Fruit fly (Drosophila melanogaster) whole organism, embryonic: ENCODE results near the gene Lipt2.

Experiments used
- ATbp ChIP-seq: fragments of 200-800 bp; sonication (Bioruptor generic); optimal IDR thresholded peaks from 2 replicates; lab custom pipeline; 2017; ENCODE audit warnings: missing biosample characterization, mild to moderate bottlenecking, missing genetic modification characterization, missing genetic modification reagents
- Asciz ChIP-seq: fragments of 200-800 bp; sonication (Bioruptor generic); optimal IDR thresholded peaks from 2 replicates; lab custom pipeline; 2017; ENCODE audit warnings: missing biosample characterization, mild to moderate bottlenecking, missing genetic modification characterization, missing genetic modification reagents
- CG11456 ChIP-seq: fragments of 200-800 bp; sonication (Bioruptor generic); IDR thresholded peaks from 3 replicates; pipeline ENCODE4 v1.3.6; 2022; ENCODE audit warnings: missing biosample characterization, missing genetic modification characterization
- CG13123 ChIP-seq: fragments of 200-800 bp; sonication (Bioruptor generic); optimal IDR thresholded peaks from 2 replicates; lab custom pipeline; 2016; ENCODE audit warnings: missing biosample characterization, missing genetic modification characterization
- CG13287 ChIP-seq: fragments of 200-800 bp; sonication (Bioruptor generic); IDR thresholded peaks from 2 replicates; pipeline ENCODE4 v1.3.6; 2022; ENCODE audit warnings: missing biosample characterization, missing genetic modification characterization; ENCODE audit not compliant: partially characterized antibody
- CG13296 ChIP-seq: fragments of 200-800 bp; sonication (Bioruptor generic); optimal IDR thresholded peaks from 3 replicates; lab custom pipeline; 2018; ENCODE audit warnings: missing biosample characterization, mild to moderate bottlenecking, missing genetic modification characterization
- CG14014 ChIP-seq: fragments of 200-800 bp; sonication (Bioruptor generic); IDR thresholded peaks from 2 replicates; pipeline ENCODE4 v1.3.6; 2022; ENCODE audit warnings: missing biosample characterization, missing genetic modification characterization
- CG15601 ChIP-seq: fragments of 200-800 bp; sonication (Bioruptor generic); optimal IDR thresholded peaks from 3 replicates; lab custom pipeline; 2019; ENCODE audit warnings: missing biosample characterization, mild to moderate bottlenecking, missing genetic modification characterization, moderate library complexity
- CG16779 ChIP-seq: fragments of 200-800 bp; sonication (Bioruptor generic); IDR thresholded peaks from 2 replicates; pipeline ENCODE4 v1.3.6; 2022; ENCODE audit warnings: missing biosample characterization, missing genetic modification characterization
- CG18599 ChIP-seq: fragments of 200-800 bp; sonication (Bioruptor generic); optimal IDR thresholded peaks from 3 replicates; lab custom pipeline; 2017; ENCODE audit warnings: missing biosample characterization, missing genetic modification characterization, mild to moderate bottlenecking, moderate library complexity, missing genetic modification reagents
- CG2116 ChIP-seq: fragments of 200-800 bp; sonication (Bioruptor generic); optimal IDR thresholded peaks from 3 replicates; lab custom pipeline; 2018; ENCODE audit warnings: missing biosample characterization, mild to moderate bottlenecking, missing genetic modification characterization
- CG2678 ChIP-seq: fragments of 200-800 bp; sonication (Bioruptor generic); optimal IDR thresholded peaks from 3 replicates; lab custom pipeline; 2019; ENCODE audit warnings: missing biosample characterization, mild to moderate bottlenecking, missing genetic modification characterization, moderate library complexity
- CG2889 ChIP-seq: fragments of 200-800 bp; sonication (Bioruptor generic); IDR thresholded peaks from 3 replicates; pipeline ENCODE4 v1.3.6; 2022; ENCODE audit warnings: missing biosample characterization, missing genetic modification characterization
- CG3995 ChIP-seq: fragments of 200-800 bp; sonication (Bioruptor generic); optimal IDR thresholded peaks from 3 replicates; lab custom pipeline; 2016; ENCODE audit warnings: missing biosample characterization, missing genetic modification characterization
- CG4424 ChIP-seq: fragments of 200-800 bp; sonication (Bioruptor generic); optimal IDR thresholded peaks from 3 replicates; lab custom pipeline; 2016; ENCODE audit warnings: missing biosample characterization, missing genetic modification characterization
- CG4617 ChIP-seq: fragments of 200-800 bp; sonication (Bioruptor generic); optimal IDR thresholded peaks from 3 replicates; lab custom pipeline; 2016; ENCODE audit warnings: missing biosample characterization, missing genetic modification characterization, borderline replicate concordance
- CG8290 ChIP-seq, 3 experiments: fragments of 200-800 bp; sonication (Bioruptor generic); optimal IDR thresholded peaks; 2 replicates each; lab custom pipeline; 2016 to 2019; ENCODE audit warnings: missing biosample characterization in 3 of 3, missing genetic modification characterization in 3 of 3, mild to moderate bottlenecking in 2 of 3, moderate library complexity in 1 of 3
- CG9215 ChIP-seq: fragments of 200-800 bp; sonication (Bioruptor generic); IDR thresholded peaks from 2 replicates; pipeline ENCODE4 v1.3.6; 2022; ENCODE audit warnings: missing biosample characterization, missing genetic modification characterization
- CG9797 ChIP-seq: fragments of 200-800 bp; sonication (Bioruptor generic); optimal IDR thresholded peaks from 3 replicates; lab custom pipeline; 2018; ENCODE audit warnings: missing biosample characterization, mild to moderate bottlenecking, missing genetic modification characterization
- Chrac-16 ChIP-seq: fragments of 200-800 bp; sonication (Bioruptor generic); optimal IDR thresholded peaks from 3 replicates; lab custom pipeline; 2016; ENCODE audit warnings: missing biosample characterization, missing genetic modification characterization
- D19A ChIP-seq: fragments of 200-800 bp; optimal IDR thresholded peaks from 3 replicates; lab custom pipeline; 2019; ENCODE audit warnings: missing biosample characterization, mild to moderate bottlenecking, missing genetic modification characterization, moderate library complexity
- D19B ChIP-seq: fragments of 200-800 bp; sonication (Bioruptor generic); optimal IDR thresholded peaks from 2 replicates; lab custom pipeline; 2017; ENCODE audit warnings: missing biosample characterization, mild to moderate bottlenecking, missing genetic modification characterization
- Elba2 ChIP-seq: fragments of 200-800 bp; sonication (Bioruptor generic); optimal IDR thresholded peaks from 3 replicates; lab custom pipeline; 2016; ENCODE audit warnings: missing biosample characterization, missing genetic modification characterization
- Ets97D ChIP-seq: fragments of 200-800 bp; sonication (Bioruptor generic); optimal IDR thresholded peaks from 3 replicates; lab custom pipeline; 2016; ENCODE audit warnings: missing biosample characterization, missing genetic modification characterization
- Fer1 ChIP-seq: fragments of 200-800 bp; sonication (Bioruptor generic); optimal IDR thresholded peaks from 2 replicates; lab custom pipeline; 2017; ENCODE audit warnings: missing biosample characterization, mild to moderate bottlenecking, missing genetic modification characterization
- HLHmδ ChIP-seq: fragments of 200-800 bp; sonication (Bioruptor generic); optimal IDR thresholded peaks from 2 replicates; lab custom pipeline; 2018; ENCODE audit warnings: missing biosample characterization, mild to moderate bottlenecking, missing genetic modification characterization, moderate library complexity
- Lhr ChIP-seq: fragments of 200-800 bp; sonication (Bioruptor generic); optimal IDR thresholded peaks from 3 replicates; lab custom pipeline; 2017; ENCODE audit warnings: mild to moderate bottlenecking, missing biosample characterization, missing genetic modification reagents, missing genetic modification characterization
- NK7.1 ChIP-seq: fragments of 200-800 bp; sonication (Bioruptor generic); optimal IDR thresholded peaks from 3 replicates; lab custom pipeline; 2016; ENCODE audit warnings: missing biosample characterization, missing genetic modification characterization
- Neu2 ChIP-seq: fragments of 200-800 bp; sonication (Bioruptor generic); optimal IDR thresholded peaks from 3 replicates; lab custom pipeline; 2016; ENCODE audit warnings: missing biosample characterization, missing genetic modification characterization, borderline replicate concordance
- PHDP ChIP-seq: fragments of 200-800 bp; sonication (Bioruptor generic); optimal IDR thresholded peaks from 3 replicates; lab custom pipeline; 2018; ENCODE audit warnings: missing biosample characterization, mild to moderate bottlenecking, missing genetic modification characterization, moderate library complexity
- Scr ChIP-seq: fragments of 200-800 bp; sonication (Bioruptor generic); IDR thresholded peaks from 2 replicates; pipeline ENCODE4 v1.3.6; 2022; ENCODE audit warnings: missing biosample characterization, missing genetic modification characterization; ENCODE audit not compliant: partially characterized antibody
- ab ChIP-seq: fragments of 200-800 bp; sonication (Bioruptor generic); optimal IDR thresholded peaks from 2 replicates; lab custom pipeline; 2016; ENCODE audit warnings: missing biosample characterization, missing genetic modification characterization
- bigmax ChIP-seq: fragments of 200-800 bp; sonication (Bioruptor generic); optimal IDR thresholded peaks from 2 replicates; lab custom pipeline; 2018; ENCODE audit warnings: missing biosample characterization, mild to moderate bottlenecking, missing genetic modification characterization
- cad ChIP-seq: fragments of >200 bp; optimal IDR thresholded peaks from 2 replicates; lab custom pipeline; 2017; ENCODE audit warnings: missing biosample characterization, missing genetic modification characterization
- cato ChIP-seq: fragments of 200-800 bp; sonication (Bioruptor generic); optimal IDR thresholded peaks from 2 replicates; lab custom pipeline; 2016; ENCODE audit warnings: missing biosample characterization, missing genetic modification characterization, borderline replicate concordance
- caup ChIP-seq: fragments of 200-800 bp; sonication (Bioruptor generic); optimal IDR thresholded peaks from 3 replicates; lab custom pipeline; 2017; ENCODE audit warnings: missing biosample characterization, mild to moderate bottlenecking, missing genetic modification characterization, moderate library complexity; ENCODE audit not compliant: severe bottlenecking
- dati ChIP-seq: fragments of 200-800 bp; sonication (Bioruptor generic); IDR thresholded peaks from 2 replicates; pipeline ENCODE4 v1.3.6; 2022; ENCODE audit warnings: missing biosample characterization, missing genetic modification characterization
- dimm ChIP-seq: fragments of 200-800 bp; sonication (Bioruptor generic); IDR thresholded peaks from 2 replicates; pipeline ENCODE4 v1.3.6; 2022; ENCODE audit warnings: missing biosample characterization, missing genetic modification characterization
- grn ChIP-seq: fragments of 200-800 bp; sonication (Bioruptor generic); optimal IDR thresholded peaks from 3 replicates; lab custom pipeline; 2017; ENCODE audit warnings: missing biosample characterization, missing genetic modification characterization
- hbn ChIP-seq: fragments of 200-800 bp; sonication (Bioruptor generic); IDR thresholded peaks from 2 replicates; pipeline ENCODE4 v1.3.6; 2022; ENCODE audit warnings: missing biosample characterization, missing genetic modification characterization; ENCODE audit not compliant: partially characterized antibody
- lab ChIP-seq: fragments of 200-800 bp; sonication (Bioruptor generic); optimal IDR thresholded peaks from 3 replicates; lab custom pipeline; 2017; ENCODE audit warnings: missing biosample characterization, missing genetic modification characterization, mild to moderate bottlenecking, moderate library complexity, missing genetic modification reagents
- nom ChIP-seq: fragments of 200-800 bp; sonication (Bioruptor generic); optimal IDR thresholded peaks from 2 replicates; lab custom pipeline; 2017; ENCODE audit warnings: missing biosample characterization, missing genetic modification characterization, mild to moderate bottlenecking, moderate library complexity, missing genetic modification reagents
- oc ChIP-seq: fragments of 200-800 bp; sonication (Bioruptor generic); optimal IDR thresholded peaks from 2 replicates; lab custom pipeline; 2018; ENCODE audit warnings: missing biosample characterization, mild to moderate bottlenecking, missing genetic modification characterization, moderate library complexity
- stwl ChIP-seq: fragments of 200-800 bp; sonication (Bioruptor generic); optimal IDR thresholded peaks from 3 replicates; lab custom pipeline; 2018; ENCODE audit warnings: missing biosample characterization, mild to moderate bottlenecking, missing genetic modification characterization, moderate library complexity
- tap ChIP-seq: fragments of 200-800 bp; optimal IDR thresholded peaks from 3 replicates; lab custom pipeline; 2019; ENCODE audit warnings: missing biosample characterization, mild to moderate bottlenecking, missing genetic modification characterization, moderate library complexity
- trem ChIP-seq: fragments of 200-800 bp; optimal IDR thresholded peaks from 3 replicates; lab custom pipeline; 2019; ENCODE audit warnings: missing biosample characterization, mild to moderate bottlenecking, missing genetic modification characterization, moderate library complexity
- tup ChIP-seq: fragments of 200-800 bp; sonication (Bioruptor generic); optimal IDR thresholded peaks from 2 replicates; lab custom pipeline; 2016; ENCODE audit warnings: missing biosample characterization, mild to moderate bottlenecking, missing genetic modification characterization, moderate library complexity
- yki ChIP-seq: fragments of >200 bp; optimal IDR thresholded peaks from 3 replicates; lab custom pipeline; 2018

Lipt2 gene

DNA sequence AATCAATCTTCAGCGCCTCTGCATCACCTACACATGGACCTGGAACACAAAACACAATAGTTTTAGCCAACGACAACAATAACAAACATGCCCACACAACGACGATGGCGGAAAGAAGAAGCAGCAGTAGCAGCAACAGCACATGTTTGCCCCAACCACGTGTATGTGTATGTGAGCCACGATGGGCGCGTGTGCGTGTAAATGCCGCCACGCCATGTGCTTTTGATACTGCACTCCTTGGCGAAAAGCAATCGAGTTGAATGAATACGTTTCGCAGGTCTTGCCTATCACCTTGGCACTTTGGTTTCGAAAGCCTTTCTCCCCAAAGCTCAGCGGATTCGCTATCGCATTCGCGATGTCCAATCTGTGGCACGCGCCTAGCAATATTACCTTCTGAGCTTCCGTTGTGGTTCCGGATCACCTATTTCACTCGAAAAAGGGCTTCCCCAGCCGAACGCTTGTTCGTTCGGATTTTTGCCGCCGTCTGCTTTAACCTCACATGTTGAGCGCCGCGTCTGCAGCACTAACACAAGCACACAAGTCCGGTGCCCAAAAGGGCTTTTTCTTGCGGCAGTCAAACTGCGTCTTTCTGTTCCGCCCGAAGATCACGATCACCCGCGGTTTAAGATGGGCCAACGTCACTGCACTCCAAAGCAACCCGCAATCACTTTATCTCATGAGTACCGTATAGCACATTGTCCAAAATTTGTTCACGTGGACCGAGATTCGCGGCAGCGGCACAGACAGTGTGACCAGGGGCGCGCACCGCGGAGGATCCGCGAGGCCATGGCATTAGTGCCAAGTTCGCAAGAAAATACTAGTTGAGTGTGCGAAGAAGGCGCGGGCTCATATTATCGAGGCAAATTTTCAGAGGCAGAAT, 8.3 kb downstream of the Lipt2 start, which contains the start of gene srl (continued):
- TF ChIP-seq CG11456 (GFP tag; lab: Robert Waterston, UW) (no peak), CG2889 (no peak), CG4424 (GFP tag; lab: Kevin White, UChicago) (no peak), oc (tag; lab: Kevin White, UChicago) (no peak), grn (GFP tag; lab: Kevin White, UChicago) (no peak), PHDP (tag; lab: Kevin White, UChicago) (no peak), dimm (no peak), caup (GFP tag; lab: Kevin White, UChicago) (no peak), CG16779 (no peak), CG8290 (GFP tag; optimal IDR thresholded peaks at IDR 0.05; lab: Kevin White, UChicago) (no peak), CG8290 (tag; optimal IDR thresholded peaks at IDR 0.05; lab: Kevin White, UChicago) (no peak), CG9215 (GFP tag; lab: Robert Waterston, UW) (no peak), CG14014 (GFP tag; lab: Robert Waterston, UW) (no peak), yki (lab: Kevin White, UChicago) (no peak), CG18599 (GFP tag; lab: Kevin White, UChicago) (no peak), trem (peak; percentile 66), Asciz (GFP tag; lab: Kevin White, UChicago) (no peak), bigmax (GFP tag; lab: Kevin White, UChicago) (peak; percentile 97), stwl (peak; percentile 72), cad (GFP tag; lab: Kevin White, UChicago) (no peak), CG4617 (GFP tag; lab: Kevin White, UChicago) (peak; percentile 48), CG13123 (GFP tag; lab: Kevin White, UChicago) (no peak), tap (tag; lab: Kevin White, UChicago) (no peak), ATbp (GFP tag; lab: Kevin White, UChicago) (no peak), CG2116 (peak; percentile 70), CG15601 (tag; lab: Kevin White, UChicago) (no peak), CG13287 (GFP tag; lab: Robert Waterston, UW) (peak; percentile 52; the same call in 1 of the 2 replicates), dati (GFP tag; lab: Robert Waterston, UW) (no peak), hbn (GFP tag; lab: Robert Waterston, UW) (no peak), tup (no peak), CG3995 (GFP tag; lab: Kevin White, UChicago) (peak; percentile 9), Elba2 (GFP tag; lab: Kevin White, UChicago) (peak; percentile 41), ab (GFP tag; lab: Kevin White, UChicago) (no peak), NK7.1 (no peak), nom (GFP tag; lab: Kevin White, UChicago) (no peak), Neu2 (GFP tag; lab: Kevin White, UChicago) (no peak), CG9797 (GFP tag; lab: Kevin White, UChicago) (peak; percentile 96), cato (GFP tag; lab: Kevin White, UChicago) (no peak), Chrac-16 (no peak), Lhr (GFP tag; lab: Kevin White, UChicago) (peak; percentile 56), D19A (peak; percentile 21), CG2678 (no peak), HLHmδ (GFP tag; lab: Kevin White, UChicago) (peak; percentile 60), Scr (peak; percentile 35; the same call in 1 of the 2 replicates), D19B (GFP tag; lab: Kevin White, UChicago) (no peak), Fer1 (peak; percentile 25), lab (GFP tag; lab: Kevin White, UChicago) (no peak), Ets97D (GFP tag; lab: Kevin White, UChicago) (peak; percentile 70), CG13296 (GFP tag; lab: Kevin White, UChicago) (no peak)
